Worm (Caenorhabditis elegans): ENCODE data around the gene F35E8.13.

- TF ChIP-seq pha-4 (GFP tag; IDR thresholded peaks at IDR 0.05) (no peak), pha-4 (tag; optimal IDR thresholded peaks at IDR 0.05) (no peak), ama-1 (optimal IDR thresholded peaks at IDR 0.05) (no peak), nhr-11 (tag; optimal IDR thresholded peaks at IDR 0.05) (no peak), Y105C5A.15 (GFP tag; IDR thresholded peaks at IDR 0.05) (no peak), lsy-2 (tag; optimal IDR thresholded peaks at IDR 0.05) (no peak), mep-1 (tag; optimal IDR thresholded peaks at IDR 0.05) (no peak), Y75B8A.6 (GFP tag; IDR thresholded peaks at IDR 0.05) (no peak), lin-29 (GFP tag; IDR thresholded peaks at IDR 0.05) (no peak), lin-13 (GFP tag; optimal IDR thresholded peaks at IDR 0.05) (no peak), skn-1 (tag; optimal IDR thresholded peaks at IDR 0.05) (no peak), ctbp-1 (GFP tag; IDR thresholded peaks at IDR 0.05) (no peak), unc-62 (GFP tag; optimal IDR thresholded peaks at IDR 0.05 in 1 of 2) (no peak), unc-62 (tag; optimal IDR thresholded peaks at IDR 0.05) (no peak), zfp-2 (tag; optimal IDR thresholded peaks at IDR 0.05) (no peak)
Measured at ce11 chrV:15913714-15914113, 9.4 kb upstream of the F35E8.13 start, which contains the start of gene F35E8.7.

Measured in whole organism, L4 larva.